Comparison of ENCODE assay signal across 1 fruit fly cellular context in the genomic region with DNA sequence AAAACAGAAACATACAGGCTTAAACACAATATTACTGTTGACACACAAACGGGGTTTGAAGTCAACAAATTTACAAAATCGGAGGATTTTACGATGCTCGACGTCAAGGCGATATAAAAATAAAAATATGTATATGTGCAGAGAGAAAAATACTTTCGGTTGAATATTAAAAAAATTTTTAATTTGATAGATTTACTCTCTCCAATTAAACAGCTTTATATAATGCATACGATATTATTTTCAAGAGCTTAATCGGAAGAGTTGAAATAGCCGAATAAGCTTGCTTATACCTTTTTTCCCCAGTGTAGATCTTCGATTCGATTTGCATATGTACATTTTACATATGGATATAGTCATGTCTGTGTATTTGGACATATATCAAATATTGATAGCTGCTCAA.
TF ChIP-seq lines count a peak whose summit lies in the region.

No protein-coding gene starts in this region.

TF ChIP-seq in whole organism, embryonic, 481 proteins besides CTCF, POLR2A, EP300 and RAD21 (continued from another document and continues in another):
- TF ChIP-seq CG34376 (GFP tag; optimal IDR thresholded peaks at IDR 0.05; lab: Kevin White, UChicago) = peak; percentile 50
- peak; percentile 54 for TF ChIP-seq CG2712 (tag; optimal IDR thresholded peaks at IDR 0.05; lab: Kevin White, UChicago)
- no peak for TF ChIP-seq CG2875 (GFP tag; optimal IDR thresholded peaks at IDR 0.05; lab: Kevin White, UChicago)
- TF ChIP-seq psq (GFP tag; optimal IDR thresholded peaks at IDR 0.05; lab: Kevin White, UChicago) = no peak
- no peak for TF ChIP-seq zfh1 (GFP tag; IDR thresholded peaks at IDR 0.05; lab: Robert Waterston, UW)
- TF ChIP-seq CG8924 (tag; optimal IDR thresholded peaks at IDR 0.05; lab: Kevin White, UChicago) = peak; percentile 34
- TF ChIP-seq CG2889 (GFP tag; IDR thresholded peaks at IDR 0.05; lab: Robert Waterston, UW) = peak; percentile 51; the same call in 1 of the 3 replicates
- TF ChIP-seq dmrt99B (tag; optimal IDR thresholded peaks at IDR 0.05; lab: Kevin White, UChicago) = peak; percentile 63
- peak; percentile 17 for TF ChIP-seq CG15011 (GFP tag; optimal IDR thresholded peaks at IDR 0.05; lab: Kevin White, UChicago)
- peak; percentile 17 for TF ChIP-seq Ssrp (tag; optimal IDR thresholded peaks at IDR 0.05; lab: Kevin White, UChicago)
- no peak for TF ChIP-seq wor (GFP tag; IDR thresholded peaks at IDR 0.05; lab: Robert Waterston, UW)
- peak; percentile 14 for TF ChIP-seq CG10267 (tag; optimal IDR thresholded peaks at IDR 0.05; lab: Kevin White, UChicago)
- 0 out of 2 replicates have a peak, but pooled peaks have one; percentile 18 for TF ChIP-seq Rx (GFP tag; IDR thresholded peaks at IDR 0.05; lab: Robert Waterston, UW)
- no peak for TF ChIP-seq Stat92E (GFP tag; optimal IDR thresholded peaks at IDR 0.05; lab: Kevin White, UChicago)
- TF ChIP-seq CG10979 (tag; optimal IDR thresholded peaks at IDR 0.05; lab: Kevin White, UChicago) = no peak
- no peak for TF ChIP-seq CG11093 (GFP tag; IDR thresholded peaks at IDR 0.05; lab: Robert Waterston, UW)
- no peak for TF ChIP-seq CG4707 (GFP tag; optimal IDR thresholded peaks at IDR 0.05; lab: Kevin White, UChicago)
- TF ChIP-seq mam (GFP tag; optimal IDR thresholded peaks at IDR 0.05; lab: Kevin White, UChicago) = peak; percentile 24
- no peak for TF ChIP-seq Hmx (GFP tag; optimal IDR thresholded peaks at IDR 0.05; lab: Kevin White, UChicago)
- no peak for TF ChIP-seq Dref (GFP tag; IDR thresholded peaks at IDR 0.05; lab: Robert Waterston, UW)
- no peak for TF ChIP-seq CG15073 (GFP tag; optimal IDR thresholded peaks at IDR 0.05; lab: Kevin White, UChicago)
- TF ChIP-seq CG18599 (GFP tag; optimal IDR thresholded peaks at IDR 0.05; lab: Kevin White, UChicago) = peak; percentile 27
- no peak for TF ChIP-seq Camta (GFP tag; optimal IDR thresholded peaks at IDR 0.05; lab: Kevin White, UChicago)
- no peak for TF ChIP-seq CG2202 (tag; optimal IDR thresholded peaks at IDR 0.05; lab: Kevin White, UChicago)
- peak; percentile 14; the same call in 1 of the 4 replicates for TF ChIP-seq Gug (GFP tag; IDR thresholded peaks at IDR 0.05; lab: Robert Waterston, UW)
- TF ChIP-seq CG43689 (GFP tag; IDR thresholded peaks at IDR 0.05; lab: Robert Waterston, UW) = 0 out of 2 replicates have a peak, but pooled peaks have one; percentile 47
- no peak for TF ChIP-seq CG17802 (tag; optimal IDR thresholded peaks at IDR 0.05; lab: Kevin White, UChicago)
- no peak for TF ChIP-seq Sry-β (GFP tag; optimal IDR thresholded peaks at IDR 0.05; lab: Kevin White, UChicago)
- TF ChIP-seq CG13894 (tag; optimal IDR thresholded peaks at IDR 0.05; lab: Kevin White, UChicago) = peak; percentile 75
- TF ChIP-seq phol (tag; optimal IDR thresholded peaks at IDR 0.05; lab: Kevin White, UChicago) = peak; percentile 34
- TF ChIP-seq nom (GFP tag; optimal IDR thresholded peaks at IDR 0.05; lab: Kevin White, UChicago) = no peak
- no peak for TF ChIP-seq lov (optimal IDR thresholded peaks at IDR 0.05; lab: Kevin White, UChicago)
- TF ChIP-seq lov (GFP tag; IDR thresholded peaks at IDR 0.05; lab: Robert Waterston, UW) = no peak
- TF ChIP-seq CG34422 (GFP tag; IDR thresholded peaks at IDR 0.05; lab: Robert Waterston, UW) = peak; percentile 43; the same call in 1 of the 3 replicates
- TF ChIP-seq CG42726 (GFP tag; IDR thresholded peaks at IDR 0.05; lab: Robert Waterston, UW; ENCODE audit: partially characterized antibody) = no peak
- TF ChIP-seq CG10654 (GFP tag; optimal IDR thresholded peaks at IDR 0.05; lab: Kevin White, UChicago) = no peak
- TF ChIP-seq unpg (GFP tag; optimal IDR thresholded peaks at IDR 0.05; lab: Kevin White, UChicago) = peak; percentile 74
- peak in 1 of 2 experiments; percentile 70 for TF ChIP-seq Hr51 (GFP tag; optimal IDR thresholded peaks at IDR 0.05; lab: Kevin White, UChicago)
- no peak for TF ChIP-seq B-H2 (GFP tag; optimal IDR thresholded peaks at IDR 0.05; lab: Kevin White, UChicago)
- peak; percentile 32 for TF ChIP-seq CG17359 (tag; optimal IDR thresholded peaks at IDR 0.05; lab: Kevin White, UChicago)
- no peak for TF ChIP-seq Gsc (GFP tag; IDR thresholded peaks at IDR 0.05; lab: Robert Waterston, UW)
- TF ChIP-seq hkb (optimal IDR thresholded peaks at IDR 0.05; lab: Kevin White, UChicago) = no peak
- TF ChIP-seq hkb (GFP tag; IDR thresholded peaks at IDR 0.05; lab: Robert Waterston, UW) = peak; percentile 74
- no peak for TF ChIP-seq Mad (GFP tag; optimal IDR thresholded peaks at IDR 0.05; lab: Kevin White, UChicago)
- 0 out of 2 replicates have a peak, but pooled peaks have one; percentile 14 for TF ChIP-seq ara (GFP tag; IDR thresholded peaks at IDR 0.05; lab: Robert Waterston, UW)
- peak; percentile 26 for TF ChIP-seq eyg (GFP tag; optimal IDR thresholded peaks at IDR 0.05; lab: Kevin White, UChicago)
- peak; percentile 85 for TF ChIP-seq slbo (GFP tag; IDR thresholded peaks at IDR 0.05; lab: Robert Waterston, UW)
- TF ChIP-seq Kr (GFP tag; optimal IDR thresholded peaks at IDR 0.05; lab: Kevin White, UChicago) = no peak
- peak; percentile 25 for TF ChIP-seq Nf-YB (GFP tag; optimal IDR thresholded peaks at IDR 0.05; lab: Kevin White, UChicago)
- TF ChIP-seq CG10147 (GFP tag; optimal IDR thresholded peaks at IDR 0.05; lab: Kevin White, UChicago) = peak; percentile 64
- TF ChIP-seq CG14014 (GFP tag; IDR thresholded peaks at IDR 0.05; lab: Robert Waterston, UW) = peak; percentile 73
- TF ChIP-seq CG12219 (GFP tag; optimal IDR thresholded peaks at IDR 0.05; lab: Kevin White, UChicago) = peak; percentile 31
- peak; percentile 70 for TF ChIP-seq Sox102F (GFP tag; optimal IDR thresholded peaks at IDR 0.05; lab: Kevin White, UChicago)
- no peak for TF ChIP-seq jigr1 (GFP tag; IDR thresholded peaks at IDR 0.05; lab: Robert Waterston, UW)
- peak; percentile 36; the same call in 1 of the 2 replicates for TF ChIP-seq CG9215 (GFP tag; IDR thresholded peaks at IDR 0.05; lab: Robert Waterston, UW)
- peak; percentile 53; the same call in 1 of the 2 replicates for TF ChIP-seq CG17328 (GFP tag; IDR thresholded peaks at IDR 0.05; lab: Robert Waterston, UW)
- TF ChIP-seq Dek (tag; optimal IDR thresholded peaks at IDR 0.05; lab: Kevin White, UChicago) = peak; percentile 70
- peak; percentile 33 for TF ChIP-seq dmrt11E (tag; optimal IDR thresholded peaks at IDR 0.05; lab: Kevin White, UChicago)
- TF ChIP-seq Dad (GFP tag; optimal IDR thresholded peaks at IDR 0.05; lab: Kevin White, UChicago) = no peak
- TF ChIP-seq CrebB (tag; optimal IDR thresholded peaks at IDR 0.05; lab: Kevin White, UChicago) = peak; percentile 10
- no peak for TF ChIP-seq Nf-YA (GFP tag; IDR thresholded peaks at IDR 0.05; lab: Robert Waterston, UW)
- TF ChIP-seq Oaz (GFP tag; IDR thresholded peaks at IDR 0.05; lab: Robert Waterston, UW) = peak; percentile 37; the same call in 1 of the 2 replicates
- TF ChIP-seq CG17829 (tag; optimal IDR thresholded peaks at IDR 0.05; lab: Kevin White, UChicago) = peak; percentile 33
- TF ChIP-seq Dbx (GFP tag; IDR thresholded peaks at IDR 0.05; lab: Robert Waterston, UW) = peak; percentile 65; the same call in 1 of the 3 replicates
- peak; percentile 65; the same call in 1 of the 3 replicates for TF ChIP-seq ci (GFP tag; IDR thresholded peaks at IDR 0.05; lab: Robert Waterston, UW)
- peak in 1 of 2 experiments; percentile 21 for TF ChIP-seq Eip74EF (GFP tag; optimal IDR thresholded peaks at IDR 0.05; lab: Kevin White, UChicago)
- peak; percentile 43; the same call in 1 of the 2 replicates for TF ChIP-seq MBD-R2 (GFP tag; IDR thresholded peaks at IDR 0.05; lab: Robert Waterston, UW)
- TF ChIP-seq Sox100B (GFP tag; optimal IDR thresholded peaks at IDR 0.05; lab: Kevin White, UChicago) = peak; percentile 0
- peak; percentile 25 to 41 for TF ChIP-seq dpn (GFP tag; optimal IDR thresholded peaks at IDR 0.05; lab: Kevin White, UChicago)
- no peak for TF ChIP-seq Bdp1 (GFP tag; optimal IDR thresholded peaks at IDR 0.05; lab: Kevin White, UChicago)
- TF ChIP-seq gem (tag; optimal IDR thresholded peaks at IDR 0.05; lab: Kevin White, UChicago) = peak; percentile 79
- TF ChIP-seq CG7372 (GFP tag; IDR thresholded peaks at IDR 0.05; lab: Robert Waterston, UW) = peak; percentile 53; the same call in 1 of the 2 replicates
- TF ChIP-seq her (GFP tag; optimal IDR thresholded peaks at IDR 0.05; lab: Kevin White, UChicago) = no peak
- peak in 1 of 2 experiments; percentile 39 for TF ChIP-seq Pdp1 (GFP tag; optimal IDR thresholded peaks at IDR 0.05; lab: Kevin White, UChicago)
- no peak for TF ChIP-seq CG7745 (tag; optimal IDR thresholded peaks at IDR 0.05; lab: Kevin White, UChicago)
- TF ChIP-seq sima (GFP tag; optimal IDR thresholded peaks at IDR 0.05; lab: Kevin White, UChicago) = no peak
- TF ChIP-seq CG32767 (GFP tag; IDR thresholded peaks at IDR 0.05; lab: Robert Waterston, UW) = no peak
- TF ChIP-seq H15 (GFP tag; IDR thresholded peaks at IDR 0.05; lab: Robert Waterston, UW) = peak; percentile 50; the same call in 1 of the 3 replicates
- TF ChIP-seq CG8290 (GFP tag; optimal IDR thresholded peaks at IDR 0.05; lab: Kevin White, UChicago) = no peak
- peak in 1 of 2 experiments; percentile 67 for TF ChIP-seq CG8290 (tag; optimal IDR thresholded peaks at IDR 0.05; lab: Kevin White, UChicago)
- no peak for TF ChIP-seq CG10431 (GFP tag; optimal IDR thresholded peaks at IDR 0.05; lab: Kevin White, UChicago)
- TF ChIP-seq Lhr (GFP tag; optimal IDR thresholded peaks at IDR 0.05; lab: Kevin White, UChicago) = no peak
- TF ChIP-seq sug (tag; optimal IDR thresholded peaks at IDR 0.05; lab: Kevin White, UChicago) = peak; percentile 51
- peak; percentile 62 for TF ChIP-seq CG17385 (GFP tag; optimal IDR thresholded peaks at IDR 0.05; lab: Kevin White, UChicago)
- TF ChIP-seq lbe (GFP tag; optimal IDR thresholded peaks at IDR 0.05; lab: Kevin White, UChicago) = peak; percentile 22
- TF ChIP-seq sisA (GFP tag; IDR thresholded peaks at IDR 0.05; lab: Robert Waterston, UW) = peak; percentile 27; the same call in 1 of the 2 replicates
- peak; percentile 77 for TF ChIP-seq CoRest (tag; optimal IDR thresholded peaks at IDR 0.05; lab: Kevin White, UChicago)
- TF ChIP-seq TFAM (GFP tag; optimal IDR thresholded peaks at IDR 0.05; lab: Kevin White, UChicago) = no peak
- 0 out of 3 replicates have a peak, but pooled peaks have one; percentile 34 for TF ChIP-seq CG14050 (GFP tag; IDR thresholded peaks at IDR 0.05; lab: Robert Waterston, UW)
- no peak for TF ChIP-seq nau (GFP tag; optimal IDR thresholded peaks at IDR 0.05; lab: Kevin White, UChicago)
- peak; percentile 37; the same call in 1 of the 2 replicates for TF ChIP-seq stc (GFP tag; IDR thresholded peaks at IDR 0.05; lab: Robert Waterston, UW)
- TF ChIP-seq Bgb (GFP tag; IDR thresholded peaks at IDR 0.05; lab: Robert Waterston, UW; ENCODE audit: partially characterized antibody) = no peak
- TF ChIP-seq CG11247 (GFP tag; IDR thresholded peaks at IDR 0.05; lab: Robert Waterston, UW) = peak; percentile 58; the same call in 1 of the 2 replicates
- TF ChIP-seq CG33557 (GFP tag; optimal IDR thresholded peaks at IDR 0.05; lab: Kevin White, UChicago) = no peak
- TF ChIP-seq zfh2 (GFP tag; optimal IDR thresholded peaks at IDR 0.05; lab: Kevin White, UChicago) = peak; percentile 37
- no peak for TF ChIP-seq YL-1 (GFP tag; optimal IDR thresholded peaks at IDR 0.05; lab: Kevin White, UChicago)
- TF ChIP-seq CG12391 (tag; optimal IDR thresholded peaks at IDR 0.05; lab: Kevin White, UChicago) = peak; percentile 48
- no peak for TF ChIP-seq dati (GFP tag; IDR thresholded peaks at IDR 0.05; lab: Robert Waterston, UW)
- TF ChIP-seq Spps (tag; optimal IDR thresholded peaks at IDR 0.05; lab: Kevin White, UChicago) = no peak
- no peak for TF ChIP-seq sqz (GFP tag; optimal IDR thresholded peaks at IDR 0.05; lab: Kevin White, UChicago)
- no peak for TF ChIP-seq h (optimal IDR thresholded peaks at IDR 0.05; lab: Kevin White, UChicago)
- no peak for TF ChIP-seq Tbp (GFP tag; optimal IDR thresholded peaks at IDR 0.05; lab: Kevin White, UChicago)
- no peak for TF ChIP-seq CG4404 (GFP tag; IDR thresholded peaks at IDR 0.05; lab: Robert Waterston, UW)
- no peak for TF ChIP-seq jing (GFP tag; optimal IDR thresholded peaks at IDR 0.05; lab: Kevin White, UChicago)
- peak; percentile 72 for TF ChIP-seq CG14441 (GFP tag; IDR thresholded peaks at IDR 0.05; lab: Robert Waterston, UW)
- no peak for TF ChIP-seq CG2129 (GFP tag; IDR thresholded peaks at IDR 0.05; lab: Robert Waterston, UW; ENCODE audit: partially characterized antibody)
- TF ChIP-seq CG14710 (tag; optimal IDR thresholded peaks at IDR 0.05; lab: Kevin White, UChicago) = no peak
- peak; percentile 41 for TF ChIP-seq E2f2 (GFP tag; IDR thresholded peaks at IDR 0.05; lab: Robert Waterston, UW)
- peak; percentile 52 for TF ChIP-seq Oli (tag; optimal IDR thresholded peaks at IDR 0.05; lab: Kevin White, UChicago)
- peak; percentile 64 for TF ChIP-seq NfI (GFP tag; optimal IDR thresholded peaks at IDR 0.05; lab: Kevin White, UChicago)
- TF ChIP-seq HLH4C (GFP tag; IDR thresholded peaks at IDR 0.05; lab: Robert Waterston, UW; ENCODE audit: partially characterized antibody) = no peak
- TF ChIP-seq Fer3 (tag; optimal IDR thresholded peaks at IDR 0.05; lab: Kevin White, UChicago) = peak; percentile 68
- TF ChIP-seq CG6254 (GFP tag; optimal IDR thresholded peaks at IDR 0.05; lab: Kevin White, UChicago) = no peak
- TF ChIP-seq CG8944 (GFP tag; optimal IDR thresholded peaks at IDR 0.05; lab: Kevin White, UChicago) = no peak
- no peak for TF ChIP-seq CG10959 (GFP tag; IDR thresholded peaks at IDR 0.05; lab: Robert Waterston, UW)
- no peak for TF ChIP-seq CG5245 (GFP tag; optimal IDR thresholded peaks at IDR 0.05; lab: Kevin White, UChicago)
- peak; percentile 48 for TF ChIP-seq Hr3 (GFP tag; optimal IDR thresholded peaks at IDR 0.05; lab: Kevin White, UChicago)
- TF ChIP-seq CG18262 (tag; optimal IDR thresholded peaks at IDR 0.05; lab: Kevin White, UChicago) = peak; percentile 25
- TF ChIP-seq gcm2 (GFP tag; optimal IDR thresholded peaks at IDR 0.05; lab: Kevin White, UChicago) = no peak
- TF ChIP-seq chn (GFP tag; optimal IDR thresholded peaks at IDR 0.05; lab: Kevin White, UChicago) = no peak
- TF ChIP-seq lmd (GFP tag; IDR thresholded peaks at IDR 0.05; lab: Robert Waterston, UW) = peak; percentile 55; the same call in 1 of the 2 replicates
- TF ChIP-seq CG5953 (GFP tag; IDR thresholded peaks at IDR 0.05; lab: Robert Waterston, UW) = no peak
- TF ChIP-seq CG14667 (GFP tag; IDR thresholded peaks at IDR 0.05; lab: Robert Waterston, UW) = peak; percentile 21; the same call in 1 of the 2 replicates
- no peak for TF ChIP-seq CG4328 (GFP tag; optimal IDR thresholded peaks at IDR 0.05; lab: Kevin White, UChicago)
- 0 out of 2 replicates have a peak, but pooled peaks have one; percentile 12 for TF ChIP-seq Drgx (GFP tag; IDR thresholded peaks at IDR 0.05; lab: Robert Waterston, UW)
- TF ChIP-seq nmo (GFP tag; optimal IDR thresholded peaks at IDR 0.05; lab: Kevin White, UChicago) = peak; percentile 60
